Fruit fly (Drosophila melanogaster): ENCODE measurements around the gene TotZ.

TotZ gene

dm6 chr3R:20832689-20833524 lies 44.6 kb upstream of the TotZ start, which contains the start of gene Synd (continued):
- peak; percentile 28 for TF ChIP-seq pdm3 (GFP tag; optimal IDR thresholded peaks at IDR 0.05)
- no peak for TF ChIP-seq fd85E (GFP tag; optimal IDR thresholded peaks at IDR 0.05)
- no peak for TF ChIP-seq dsx (GFP tag; optimal IDR thresholded peaks at IDR 0.05; ENCODE audit: poor library complexity, severe bottlenecking)
- peak; percentile 51 for TF ChIP-seq Lpt (GFP tag; optimal IDR thresholded peaks at IDR 0.05)
- TF ChIP-seq esn (GFP tag; optimal IDR thresholded peaks at IDR 0.05), result peak; percentile 42
- peak; percentile 43 for TF ChIP-seq CG6792 (GFP tag; optimal IDR thresholded peaks at IDR 0.05)
- TF ChIP-seq acj6 (GFP tag; optimal IDR thresholded peaks at IDR 0.05), result peak; percentile 19
- no peak for TF ChIP-seq CG34406 (GFP tag; optimal IDR thresholded peaks at IDR 0.05)
- TF ChIP-seq CG1621 (tag; optimal IDR thresholded peaks at IDR 0.05), result peak; percentile 16
- peak; percentile 32 for TF ChIP-seq Hr4 (GFP tag; optimal IDR thresholded peaks at IDR 0.05)
- peak; percentile 47; the same call in 2 of the 3 replicates for TF ChIP-seq eg (GFP tag; IDR thresholded peaks at IDR 0.05)
- TF ChIP-seq salr (GFP tag; optimal IDR thresholded peaks at IDR 0.05), result peak in 1 of 2 experiments; percentile 24
- peak; percentile 41 for TF ChIP-seq Hr39 (GFP tag; optimal IDR thresholded peaks at IDR 0.05)
- TF ChIP-seq achi (GFP tag; optimal IDR thresholded peaks at IDR 0.05), result no peak
- TF ChIP-seq dac (GFP tag; optimal IDR thresholded peaks at IDR 0.05), result no peak
- TF ChIP-seq CG3032 (tag; optimal IDR thresholded peaks at IDR 0.05), result no peak
- TF ChIP-seq Eip93F (GFP tag; optimal IDR thresholded peaks at IDR 0.05), result no peak
- peak; percentile 79 for TF ChIP-seq fkh (GFP tag; optimal IDR thresholded peaks at IDR 0.05)
- peak; percentile 24 for TF ChIP-seq CG6808 (GFP tag; optimal IDR thresholded peaks at IDR 0.05)
- TF ChIP-seq CG16779 (tag; optimal IDR thresholded peaks at IDR 0.05), result peak; percentile 9

- peak; percentile 20 for TF ChIP-seq acj6 (GFP tag; optimal IDR thresholded peaks at IDR 0.05)
- no peak for TF ChIP-seq CG8319 (GFP tag; optimal IDR thresholded peaks at IDR 0.05)
- no peak for TF ChIP-seq CG6854 (GFP tag; optimal IDR thresholded peaks at IDR 0.05)
- TF ChIP-seq Sox14 (GFP tag; optimal IDR thresholded peaks at IDR 0.05), result peak; percentile 13
- TF ChIP-seq CG4318 (GFP tag; optimal IDR thresholded peaks at IDR 0.05), result peak; percentile 25
- TF ChIP-seq CG7368 (GFP tag; optimal IDR thresholded peaks at IDR 0.05), result peak; percentile 37
- TF ChIP-seq dac (GFP tag; optimal IDR thresholded peaks at IDR 0.05), result no peak
- peak; percentile 56 for TF ChIP-seq pdm3 (GFP tag; optimal IDR thresholded peaks at IDR 0.05)
- TF ChIP-seq CG11762 (GFP tag; optimal IDR thresholded peaks at IDR 0.05; ENCODE audit: insufficient read depth), result no peak
- peak; percentile 6 for TF ChIP-seq topi (GFP tag; optimal IDR thresholded peaks at IDR 0.05)
- TF ChIP-seq CG11294 (GFP tag; IDR thresholded peaks at IDR 0.05), result no peak
- peak; percentile 28 for TF ChIP-seq Hr39 (GFP tag; optimal IDR thresholded peaks at IDR 0.05)
- peak; percentile 50; the same call in 1 of the 3 replicates for TF ChIP-seq eg (GFP tag; IDR thresholded peaks at IDR 0.05)
- no peak for TF ChIP-seq ss (GFP tag; optimal IDR thresholded peaks at IDR 0.05)
- TF ChIP-seq Smox (GFP tag; optimal IDR thresholded peaks at IDR 0.05), result peak; percentile 28
- no peak for TF ChIP-seq net (GFP tag; optimal IDR thresholded peaks at IDR 0.05)
- no peak for TF ChIP-seq CG6808 (GFP tag; optimal IDR thresholded peaks at IDR 0.05)
- TF ChIP-seq Eip75B (GFP tag; optimal IDR thresholded peaks at IDR 0.05), result peak; percentile 20
- no peak for TF ChIP-seq Blimp-1 (GFP tag; optimal IDR thresholded peaks at IDR 0.05)
- peak; percentile 80 for TF ChIP-seq svp (GFP tag)
- no peak for TF ChIP-seq CG1621 (tag; optimal IDR thresholded peaks at IDR 0.05)
- peak; percentile 67 for TF ChIP-seq CG32006 (GFP tag; optimal IDR thresholded peaks at IDR 0.05)
- no peak for TF ChIP-seq Ets21C (GFP tag; optimal IDR thresholded peaks at IDR 0.05)
- peak; percentile 17 for TF ChIP-seq Met (GFP tag; optimal IDR thresholded peaks at IDR 0.05)
- peak; percentile 56 for TF ChIP-seq Sox102F (GFP tag; optimal IDR thresholded peaks at IDR 0.05)
- TF ChIP-seq Eip93F (GFP tag; optimal IDR thresholded peaks at IDR 0.05), result peak; percentile 55
- TF ChIP-seq Lpt (GFP tag; optimal IDR thresholded peaks at IDR 0.05), result no peak
- TF ChIP-seq CG34406 (GFP tag; optimal IDR thresholded peaks at IDR 0.05), result peak; percentile 34
- peak; percentile 64; the same call in 1 of the 2 replicates for TF ChIP-seq CG15336 (GFP tag; IDR thresholded peaks at IDR 0.05)
- TF ChIP-seq CG6163 (GFP tag; IDR thresholded peaks at IDR 0.05), result 0 out of 3 replicates have a peak, but pooled peaks have one; percentile 29
- peak; percentile 85 for TF ChIP-seq Eip78C (GFP tag)
- TF ChIP-seq esn (GFP tag; optimal IDR thresholded peaks at IDR 0.05), result peak; percentile 49
- TF ChIP-seq CG9139 (GFP tag; optimal IDR thresholded peaks at IDR 0.05), result no peak
- no peak for TF ChIP-seq Gug (GFP tag; IDR thresholded peaks at IDR 0.05)
- TF ChIP-seq CG6792 (GFP tag; optimal IDR thresholded peaks at IDR 0.05), result no peak
- TF ChIP-seq cyc (GFP tag; optimal IDR thresholded peaks at IDR 0.05), result peak; percentile 28
- TF ChIP-seq Hr38 (GFP tag; optimal IDR thresholded peaks at IDR 0.05), result no peak
- no peak for TF ChIP-seq vri (GFP tag; optimal IDR thresholded peaks at IDR 0.05)
Observed at dm6 chr3R:20833664-20834063, 43.9 kb upstream of the TotZ start.

Measured in whole organism, prepupa.